Worm (Caenorhabditis elegans) whole organism, mixed stage, embryonic: ENCODE results near the gene hpo-9.

Experiments used
- M03D4.4 ChIP-seq: sonication (generic microtip); optimal IDR thresholded peaks from 2 replicates; lab custom pipeline; 2017; ENCODE audit warnings: mild to moderate bottlenecking, missing genetic modification characterization, missing compliant biosample characterization
- ceh-39 ChIP-seq: fragments of 150-350 bp; optimal IDR thresholded peaks from 2 replicates; lab custom pipeline; 2014; ENCODE audit warnings: missing biosample characterization, missing genetic modification characterization
- ceh-43 ChIP-seq: fragments of 200-800 bp; sonication (Bioruptor generic); optimal IDR thresholded peaks from 2 replicates; lab custom pipeline; 2018; ENCODE audit warnings: mild to moderate bottlenecking, missing genetic modification characterization, moderate library complexity, missing compliant biosample characterization
- ceh-83 ChIP-seq: fragments of 200-800 bp; sonication (Bioruptor generic); optimal IDR thresholded peaks from 2 replicates; lab custom pipeline; 2018; ENCODE audit warnings: mild to moderate bottlenecking, missing genetic modification characterization, missing compliant biosample characterization
- ces-1 ChIP-seq: fragments of 150-350 bp; optimal IDR thresholded peaks from 2 replicates; lab custom pipeline; 2014; ENCODE audit warnings: missing biosample characterization, missing genetic modification reagents, missing genetic modification characterization
- cnd-1 ChIP-seq: fragments of 200-800 bp; sonication (Bioruptor generic); optimal IDR thresholded peaks from 2 replicates; lab custom pipeline; 2018; ENCODE audit warnings: mild to moderate bottlenecking, missing genetic modification characterization, missing compliant biosample characterization
- drap-1 ChIP-seq: fragments of 200-800 bp; sonication (Bioruptor generic); optimal IDR thresholded peaks from 3 replicates; lab custom pipeline; 2018; ENCODE audit warnings: mild to moderate bottlenecking, missing genetic modification characterization, missing compliant biosample characterization
- elt-1 ChIP-seq: sonication (generic microtip); optimal IDR thresholded peaks from 2 replicates; lab custom pipeline; 2017; ENCODE audit warnings: missing genetic modification characterization, mild to moderate bottlenecking, missing compliant biosample characterization, antibody characterized with exemption, moderate library complexity, borderline replicate concordance; ENCODE audit not compliant: insufficient read depth
- elt-3 ChIP-seq: fragments of 150-350 bp; optimal IDR thresholded peaks from 2 replicates; lab custom pipeline; 2014; ENCODE audit warnings: missing biosample characterization, missing genetic modification characterization
- flh-1 ChIP-seq: fragments of 200-800 bp; sonication (Bioruptor generic); optimal IDR thresholded peaks from 2 replicates; lab custom pipeline; 2018; ENCODE audit warnings: mild to moderate bottlenecking, missing genetic modification characterization, moderate library complexity, missing compliant biosample characterization
- ham-2 ChIP-seq: fragments of 200-800 bp; sonication (Bioruptor generic); optimal IDR thresholded peaks from 2 replicates; lab custom pipeline; 2018; ENCODE audit warnings: mild to moderate bottlenecking, missing genetic modification characterization, missing compliant biosample characterization
- hlh-1 ChIP-seq: fragments of 150-350 bp; optimal IDR thresholded peaks from 2 replicates; lab custom pipeline; 2014; ENCODE audit warnings: missing biosample characterization, missing genetic modification reagents, missing genetic modification characterization
- lin-13 ChIP-seq: fragments of 150-350 bp; optimal IDR thresholded peaks from 2 replicates; lab custom pipeline; 2014; ENCODE audit warnings: missing biosample characterization, missing genetic modification characterization
- lin-32 ChIP-seq: fragments of 200-800 bp; sonication (Bioruptor generic); optimal IDR thresholded peaks from 2 replicates; lab custom pipeline; 2018; ENCODE audit warnings: mild to moderate bottlenecking, missing genetic modification characterization, missing compliant biosample characterization
- lsy-2 ChIP-seq: fragments of 150-350 bp; optimal IDR thresholded peaks from 2 replicates; lab custom pipeline; 2014; ENCODE audit warnings: missing biosample characterization, missing genetic modification characterization
- mab-5 ChIP-seq: fragments of 150-350 bp; optimal IDR thresholded peaks from 2 replicates; lab custom pipeline; 2014; ENCODE audit warnings: missing biosample characterization, missing genetic modification characterization
- mep-1 ChIP-seq: fragments of 150-350 bp; optimal IDR thresholded peaks from 2 replicates; lab custom pipeline; 2017; ENCODE audit warnings: missing biosample characterization, missing genetic modification reagents, missing genetic modification characterization, inconsistent platforms
- mls-2 ChIP-seq: sonication (generic microtip); optimal IDR thresholded peaks from 2 replicates; lab custom pipeline; 2016; ENCODE audit warnings: mild to moderate bottlenecking, missing genetic modification characterization, moderate library complexity, missing compliant biosample characterization
- nhr-12 ChIP-seq: fragments of 150-350 bp; optimal IDR thresholded peaks from 2 replicates; lab custom pipeline; 2014; ENCODE audit warnings: missing biosample characterization, missing genetic modification characterization
- nhr-237 ChIP-seq: fragments of 150-350 bp; optimal IDR thresholded peaks from 2 replicates; lab custom pipeline; 2014; ENCODE audit warnings: missing biosample characterization, missing genetic modification characterization
- nhr-28 ChIP-seq: fragments of 150-350 bp; optimal IDR thresholded peaks from 2 replicates; lab custom pipeline; 2014; ENCODE audit warnings: missing biosample characterization, missing genetic modification characterization
- pha-4 ChIP-seq: fragments of 150-350 bp; optimal IDR thresholded peaks from 2 replicates; lab custom pipeline; 2018; ENCODE audit warnings: missing biosample characterization, missing genetic modification reagents, missing genetic modification characterization
- snpc-4 ChIP-seq: fragments of 150-350 bp; optimal IDR thresholded peaks from 2 replicates; lab custom pipeline; 2014; ENCODE audit warnings: missing biosample characterization, missing genetic modification characterization
- tbx-8 ChIP-seq: fragments of 200-800 bp; sonication (Bioruptor generic); optimal IDR thresholded peaks from 2 replicates; lab custom pipeline; 2018; ENCODE audit warnings: mild to moderate bottlenecking, missing genetic modification characterization, moderate library complexity, missing compliant biosample characterization
- unc-120 ChIP-seq: sonication (generic microtip); optimal IDR thresholded peaks from 2 replicates; lab custom pipeline; 2017; ENCODE audit warnings: missing genetic modification characterization, missing compliant biosample characterization; ENCODE audit not compliant: poor library complexity, severe bottlenecking
- unc-39 ChIP-seq: fragments of 150-350 bp; optimal IDR thresholded peaks from 2 replicates; lab custom pipeline; 2014; ENCODE audit warnings: missing biosample characterization, missing genetic modification characterization
- unc-62 ChIP-seq: fragments of 150-350 bp; optimal IDR thresholded peaks from 2 replicates; lab custom pipeline; 2014; ENCODE audit warnings: missing biosample characterization, missing genetic modification reagents, missing genetic modification characterization

hpo-9 gene

DNA sequence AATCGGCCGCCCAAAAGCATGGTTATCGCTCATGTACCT, at the start of gene hpo-9:
hpo-9 (minus strand) TSS at position 37 of the 39 bp plus-strand sequence.
- TF ChIP-seq unc-120 (no peak), M03D4.4 (tag; lab: Kevin White, UChicago) (no peak), ceh-39 (tag; lab: Kevin White, UChicago) (no peak), unc-39 (tag; lab: Kevin White, UChicago) (no peak), hlh-1 (no peak), elt-1 (tag; lab: Kevin White, UChicago) (no peak), nhr-28 (tag; lab: Kevin White, UChicago) (no peak), elt-3 (tag; lab: Kevin White, UChicago) (no peak), mls-2 (tag; lab: Kevin White, UChicago) (no peak), tbx-8 (GFP tag; lab: Kevin White, UChicago) (no peak), mab-5 (tag; lab: Kevin White, UChicago) (no peak), cnd-1 (tag; lab: Kevin White, UChicago) (no peak), ces-1 (no peak), snpc-4 (tag; lab: Kevin White, UChicago) (no peak), lsy-2 (tag; lab: Kevin White, UChicago) (no peak), pha-4 (no peak), mep-1 (no peak)

DNA sequence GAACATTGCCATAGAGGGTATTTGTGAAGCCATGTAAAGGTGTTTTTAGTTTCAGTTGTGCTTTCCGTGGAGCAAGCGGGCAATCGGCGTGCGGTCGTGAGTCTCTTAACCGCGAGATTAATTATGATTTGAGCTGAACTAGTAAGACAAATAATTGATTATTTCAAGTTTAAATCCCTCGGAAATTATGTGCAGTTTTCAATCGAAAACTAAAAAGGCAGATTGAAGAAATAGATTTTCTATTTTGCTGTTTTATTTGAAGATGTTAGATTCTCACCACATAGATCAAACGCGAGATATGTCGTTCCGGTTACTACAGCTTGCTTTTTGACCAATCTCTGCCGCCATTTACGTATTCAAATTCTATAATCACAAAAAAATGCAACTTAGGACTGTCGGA, 45.1 kb upstream of the hpo-9 start, which contains the start of gene C13A2.3:
C13A2.3 (plus strand) TSS at position 301 of the 400 bp plus-strand sequence.
- TF ChIP-seq flh-1 (GFP tag; lab: Kevin White, UChicago) (no peak), mep-1 (no peak), mls-2 (tag; lab: Kevin White, UChicago) (no peak), lin-32 (no peak), tbx-8 (GFP tag; lab: Kevin White, UChicago) (no peak), ham-2 (no peak), ceh-39 (tag; lab: Kevin White, UChicago) (no peak), unc-62 (GFP tag; lab: Kevin White, UChicago) (no peak)
- TF ChIP-seq, all 35 proteins: peak for 0

DNA sequence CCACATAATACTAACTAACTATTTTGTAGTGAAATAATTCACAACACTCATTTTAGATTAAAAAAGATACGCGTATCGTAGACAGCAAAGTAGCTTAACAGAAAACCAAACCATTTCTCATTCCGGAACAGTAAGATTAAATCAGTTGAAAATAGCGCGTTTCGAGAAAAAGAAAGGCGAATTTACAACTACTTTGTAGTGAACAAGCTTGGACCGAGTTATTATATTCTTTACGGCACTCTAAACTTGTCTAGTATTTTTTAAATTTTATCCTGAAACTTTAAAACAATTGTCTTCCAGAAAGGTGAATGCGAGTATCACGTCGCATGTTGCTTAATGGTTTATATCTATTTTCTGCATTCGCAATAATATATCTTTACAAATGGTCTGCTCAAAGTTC, 42.2 kb upstream of the hpo-9 start, which contains the start of gene C13A2.4:
C13A2.4 (plus strand) TSS at position 301 of the 400 bp plus-strand sequence.
- no peak for TF ChIP-seq nhr-12 (tag; lab: Kevin White, UChicago)
- TF ChIP-seq, all 35 proteins: peak for 0

DNA sequence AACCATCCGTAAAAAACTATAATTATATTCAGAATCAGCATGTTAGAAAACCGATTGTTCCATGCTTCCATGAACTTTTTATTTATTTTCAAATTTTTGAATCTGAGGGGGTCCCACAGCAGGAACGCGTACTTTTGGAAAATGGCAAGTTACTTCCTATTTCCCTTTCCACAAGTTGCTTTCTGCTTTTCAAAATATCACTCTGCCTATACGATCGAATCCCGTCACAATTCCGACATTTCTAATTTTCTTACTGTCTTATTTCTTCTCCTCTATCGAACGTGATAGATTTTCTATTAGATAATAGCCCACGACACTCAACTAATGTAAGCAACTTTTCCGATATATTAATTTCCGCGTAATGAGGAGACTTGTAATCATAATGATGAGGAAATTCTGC, 38.6 kb upstream of the hpo-9 start, which contains the start of gene C13A2.5:
C13A2.5 (plus strand) TSS at position 301 of the 400 bp plus-strand sequence.
- no peak for TF ChIP-seq lin-13 (tag; lab: Kevin White, UChicago)
- TF ChIP-seq lin-32 = no peak
- TF ChIP-seq ceh-39 (tag; lab: Kevin White, UChicago) = no peak
- no peak for TF ChIP-seq mls-2 (tag; lab: Kevin White, UChicago)
- TF ChIP-seq unc-120 = no peak
- TF ChIP-seq ceh-83 (GFP tag; lab: Kevin White, UChicago) = no peak
- TF ChIP-seq drap-1 = no peak

DNA sequence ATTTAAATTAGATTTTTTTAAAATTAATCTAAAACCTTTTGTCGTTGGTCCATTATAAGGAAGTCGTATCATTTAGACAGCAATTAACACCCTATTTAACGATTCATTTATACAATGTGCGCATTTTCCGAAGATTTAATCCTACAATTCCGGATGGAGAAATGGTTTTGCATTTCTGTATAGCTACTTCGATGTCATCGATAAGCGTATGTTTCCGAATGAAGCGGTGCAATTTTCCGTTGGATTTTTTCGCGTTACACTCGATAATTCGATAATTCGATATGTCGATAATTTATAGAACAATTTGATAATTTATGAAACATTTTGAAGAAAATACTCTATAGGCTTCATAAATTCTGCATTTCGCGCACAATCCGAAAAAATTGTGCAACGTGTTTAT, 38.1 kb upstream of the hpo-9 start, which contains the start of gene C13A2.10:
C13A2.10 (minus strand) TSS at position 101 of the 400 bp plus-strand sequence.
- TF ChIP-seq elt-3 (tag; lab: Kevin White, UChicago) = no peak

DNA sequence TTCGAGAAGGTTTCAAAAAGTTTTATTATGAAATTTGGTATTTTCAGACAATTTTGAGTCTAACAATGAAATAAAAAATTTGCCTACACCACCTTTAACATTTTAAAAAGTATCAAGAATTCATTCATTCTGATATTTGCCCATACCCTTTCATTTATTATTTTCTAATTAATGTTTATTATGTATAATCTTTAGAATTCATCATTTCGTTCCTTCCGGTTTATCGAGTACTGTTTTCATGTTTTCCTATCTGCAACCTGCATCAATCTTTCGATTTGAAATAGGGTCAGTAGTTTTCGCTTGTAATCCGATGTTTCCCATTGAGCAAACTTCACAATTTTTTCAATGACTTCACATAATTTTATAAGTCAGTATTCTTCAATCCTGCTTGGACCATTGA, 32.5 kb upstream of the hpo-9 start, which contains the start of gene C13A2.6:
C13A2.6 (plus strand) TSS at position 301 of the 400 bp plus-strand sequence.
- TF ChIP-seq drap-1 (no peak), lin-32 (no peak), lin-13 (tag; lab: Kevin White, UChicago) (no peak), ceh-39 (tag; lab: Kevin White, UChicago) (no peak), ces-1 (no peak), elt-1 (tag; lab: Kevin White, UChicago) (no peak), mls-2 (tag; lab: Kevin White, UChicago) (no peak), elt-3 (tag; lab: Kevin White, UChicago) (no peak), nhr-12 (tag; lab: Kevin White, UChicago) (no peak)

DNA sequence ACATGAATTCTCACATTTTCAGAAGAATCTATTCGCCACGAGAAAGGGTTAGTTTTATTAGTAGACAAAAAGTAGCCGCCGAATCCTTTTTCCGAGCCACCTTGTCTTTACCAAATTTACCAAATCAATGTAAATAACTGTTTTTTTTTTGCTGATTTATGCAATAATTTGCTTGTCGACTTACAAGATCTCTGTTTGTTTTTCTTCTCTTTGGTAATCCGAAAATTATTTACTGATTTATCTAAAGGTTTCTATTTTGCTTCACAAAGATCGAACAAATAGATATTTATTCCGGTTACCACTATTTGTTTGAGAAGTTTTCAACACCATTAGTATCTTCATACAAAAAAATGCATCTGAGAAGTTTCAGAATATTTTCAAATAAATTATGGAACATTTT, 29.1 kb upstream of the hpo-9 start, which contains the start of gene C13A2.7:
C13A2.7 (plus strand) TSS at position 301 of the 400 bp plus-strand sequence.
- TF ChIP-seq nhr-237 (tag; lab: Kevin White, UChicago) (no peak), lsy-2 (tag; lab: Kevin White, UChicago) (no peak), snpc-4 (tag; lab: Kevin White, UChicago) (no peak), ces-1 (no peak), ceh-43 (no peak)
